In the genomic region with DNA sequence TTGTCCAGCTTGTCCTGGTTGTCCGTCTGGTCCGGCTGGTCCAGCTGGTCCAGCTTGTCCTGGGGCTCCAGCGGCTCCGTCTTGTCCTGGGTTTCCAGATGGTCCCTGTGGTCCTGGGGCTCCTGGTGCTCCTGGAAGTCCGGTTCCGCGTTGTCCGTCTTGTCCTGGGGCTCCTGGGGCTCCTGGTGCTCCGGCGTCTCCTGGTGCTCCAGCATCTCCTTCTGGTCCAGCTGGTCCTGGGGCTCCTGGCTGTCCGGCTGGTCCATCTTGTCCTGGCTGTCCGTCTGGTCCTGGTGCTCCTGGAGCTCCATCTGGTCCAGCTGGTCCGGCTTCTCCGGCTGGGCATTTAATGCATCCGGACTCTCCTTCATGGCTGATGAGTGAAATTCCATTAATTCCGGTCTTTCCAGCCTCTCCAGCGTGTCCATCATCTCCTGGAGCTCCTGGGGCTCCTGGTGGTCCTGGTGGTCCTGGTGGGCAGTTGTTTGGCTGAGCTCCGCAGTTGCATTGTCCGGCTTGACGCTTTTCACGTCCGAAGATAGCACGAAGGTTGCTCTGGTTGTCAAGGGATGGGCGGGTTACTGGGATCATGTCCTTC, we compare ENCODE assay signal across 6 worm cellular contexts.
A peak's percentile ranks its signal among the peaks of the same experiment; 100 is the strongest.
TF ChIP-seq lines count a peak whose summit lies in the region.

No protein-coding gene starts in this region.

TF ChIP-seq in whole organism, L1 larva, 84 proteins besides CTCF, POLR2A, EP300 and RAD21:
- TF ChIP-seq ceh-8 (GFP tag; optimal IDR thresholded peaks at IDR 0.05; lab: Kevin White, UChicago) (peak; percentile 48), efl-3 (GFP tag; optimal IDR thresholded peaks at IDR 0.05; lab: Kevin White, UChicago) (no peak)

TF ChIP-seq in whole organism, L4 larva, 104 proteins besides CTCF, POLR2A, EP300 and RAD21:
- no peak for TF ChIP-seq Y48G9A.11 (GFP tag; IDR thresholded peaks at IDR 0.05; lab: Robert Waterston, UW)
- TF ChIP-seq nhr-10 (tag; optimal IDR thresholded peaks at IDR 0.05; lab: Kevin White, UChicago) = no peak
- peak; percentile 99 for TF ChIP-seq set-16 (GFP tag; IDR thresholded peaks at IDR 0.05; lab: Robert Waterston, UW)
- 0 out of 2 replicates have a peak, but pooled peaks have one; percentile 5 for TF ChIP-seq snpc-1.2 (GFP tag; IDR thresholded peaks at IDR 0.05; lab: Robert Waterston, UW)
- 0 out of 2 replicates have a peak, but pooled peaks have one; percentile 36 for TF ChIP-seq saeg-2 (GFP tag; IDR thresholded peaks at IDR 0.05; lab: Robert Waterston, UW)
- TF ChIP-seq php-3 (GFP tag; IDR thresholded peaks at IDR 0.05; lab: Robert Waterston, UW) = 0 out of 2 replicates have a peak, but pooled peaks have one; percentile 13
- no peak for TF ChIP-seq ceh-28 (tag; optimal IDR thresholded peaks at IDR 0.05; lab: Kevin White, UChicago)
- TF ChIP-seq hlh-11 (tag; optimal IDR thresholded peaks at IDR 0.05; lab: Kevin White, UChicago) = peak; percentile 49
- 0 out of 2 replicates have a peak, but pooled peaks have one; percentile 17 for TF ChIP-seq lin-29 (GFP tag; IDR thresholded peaks at IDR 0.05; lab: Robert Waterston, UW)
- TF ChIP-seq madf-5 (GFP tag; IDR thresholded peaks at IDR 0.05; lab: Robert Waterston, UW) = peak in 1 of 2 experiments; percentile 99; a peak in 2 of 4 replicates
- TF ChIP-seq F44E2.7 (GFP tag; IDR thresholded peaks at IDR 0.05; lab: Robert Waterston, UW) = 0 out of 2 replicates have a peak, but pooled peaks have one; percentile 32
- peak; percentile 47; the same call in 1 of the 2 replicates for TF ChIP-seq T26A8.4 (GFP tag; IDR thresholded peaks at IDR 0.05; lab: Robert Waterston, UW)
TF ChIP-seq in whole organism, L4 larva: peak in this region for 9.

TF ChIP-seq in whole organism, late embryonic, 69 proteins besides CTCF, POLR2A, EP300 and RAD21:
- TF ChIP-seq F13H6.1 (tag; optimal IDR thresholded peaks at IDR 0.05; lab: Kevin White, UChicago) (peak; percentile 25), mec-3 (tag; optimal IDR thresholded peaks at IDR 0.05; lab: Kevin White, UChicago; ENCODE audit: borderline replicate concordance) (no peak), ceh-18 (tag; optimal IDR thresholded peaks at IDR 0.05; lab: Kevin White, UChicago) (peak; percentile 30), pros-1 (tag; optimal IDR thresholded peaks at IDR 0.05; lab: Kevin White, UChicago) (no peak), unc-42 (tag; optimal IDR thresholded peaks at IDR 0.05; lab: Kevin White, UChicago) (peak; percentile 0), ztf-16 (tag; optimal IDR thresholded peaks at IDR 0.05; lab: Kevin White, UChicago) (peak; percentile 78), pha-2 (tag; optimal IDR thresholded peaks at IDR 0.05; lab: Kevin White, UChicago) (no peak)

TF ChIP-seq in whole organism, midembryonic, 9 proteins besides CTCF, POLR2A, EP300 and RAD21:
- TF ChIP-seq tab-1 (GFP tag; IDR thresholded peaks at IDR 0.05; lab: Robert Waterston, UW) = 0 out of 2 replicates have a peak, but pooled peaks have one; percentile 31
- TF ChIP-seq ref-1 (GFP tag; conservative IDR thresholded peaks at IDR 0.05; lab: Robert Waterston, UW) = no peak
- TF ChIP-seq klf-2 (GFP tag; conservative IDR thresholded peaks at IDR 0.05; lab: Robert Waterston, UW) = 0 out of 2 replicates have a peak, but pooled peaks have one; percentile 10

TF ChIP-seq in whole organism, mixed stage, embryonic, 35 proteins besides CTCF, POLR2A, EP300 and RAD21:
- TF ChIP-seq elt-3 (tag; optimal IDR thresholded peaks at IDR 0.05; lab: Kevin White, UChicago) (no peak), zip-8 (tag; optimal IDR thresholded peaks at IDR 0.05; lab: Kevin White, UChicago) (no peak), cnd-1 (tag; optimal IDR thresholded peaks at IDR 0.05; lab: Kevin White, UChicago) (no peak), sptf-1 (tag; optimal IDR thresholded peaks at IDR 0.05; lab: Kevin White, UChicago) (peak; percentile 33)

TF ChIP-seq in whole organism, young adult, 124 proteins besides CTCF, POLR2A, EP300 and RAD21:
- TF ChIP-seq F33H1.4 (GFP tag; IDR thresholded peaks at IDR 0.05; lab: Robert Waterston, UW) (no peak), egrh-3 (GFP tag; IDR thresholded peaks at IDR 0.05; lab: Robert Waterston, UW) (peak; percentile 96), zfh-2 (GFP tag; conservative IDR thresholded peaks at IDR 0.05; lab: Robert Waterston, UW) (peak; percentile 94), madf-8 (GFP tag; conservative IDR thresholded peaks at IDR 0.05; lab: Robert Waterston, UW) (no peak), aptf-3 (GFP tag; IDR thresholded peaks at IDR 0.05; lab: Robert Waterston, UW) (no peak), somi-1 (GFP tag; optimal IDR thresholded peaks at IDR 0.05; lab: Kevin White, UChicago) (no peak), bed-1 (GFP tag; IDR thresholded peaks at IDR 0.05; lab: Robert Waterston, UW) (no peak), let-607 (tag; optimal IDR thresholded peaks at IDR 0.05; lab: Kevin White, UChicago) (no peak), athp-1 (tag; optimal IDR thresholded peaks at IDR 0.05; lab: Kevin White, UChicago) (peak; percentile 6), mes-4 (tag; optimal IDR thresholded peaks at IDR 0.05; lab: Kevin White, UChicago) (no peak), snpc-1.1 (tag; optimal IDR thresholded peaks at IDR 0.05; lab: Kevin White, UChicago; ENCODE audit: insufficient read depth) (no peak), madf-6 (GFP tag; IDR thresholded peaks at IDR 0.05; lab: Robert Waterston, UW) (no peak), ekl-4 (GFP tag; IDR thresholded peaks at IDR 0.05; lab: Robert Waterston, UW) (no peak), Y67H2A.10 (GFP tag; conservative IDR thresholded peaks at IDR 0.05; lab: Robert Waterston, UW) (no peak), attf-3 (GFP tag; conservative IDR thresholded peaks at IDR 0.05; lab: Robert Waterston, UW) (no peak), C17E4.6 (GFP tag; IDR thresholded peaks at IDR 0.05; lab: Robert Waterston, UW) (no peak), F55B11.4 (tag; optimal IDR thresholded peaks at IDR 0.05; lab: Kevin White, UChicago; ENCODE audit: borderline replicate concordance, insufficient read depth) (no peak), F39B2.1 (GFP tag; IDR thresholded peaks at IDR 0.05; lab: Robert Waterston, UW) (no peak), B0035.1 (tag; optimal IDR thresholded peaks at IDR 0.05; lab: Kevin White, UChicago) (no peak), lin-40 (tag; optimal IDR thresholded peaks at IDR 0.05; lab: Kevin White, UChicago) (peak; percentile 22), F57A8.1 (GFP tag; optimal IDR thresholded peaks at IDR 0.05; lab: Kevin White, UChicago) (no peak), nhr-90 (tag; optimal IDR thresholded peaks at IDR 0.05; lab: Kevin White, UChicago) (no peak), ets-4 (GFP tag; optimal IDR thresholded peaks at IDR 0.05; lab: Kevin White, UChicago) (no peak), lin-54 (GFP tag; optimal IDR thresholded peaks at IDR 0.05; lab: Kevin White, UChicago) (no peak), egl-18 (GFP tag; IDR thresholded peaks at IDR 0.05; lab: Robert Waterston, UW) (no peak), him-1 (tag; optimal IDR thresholded peaks at IDR 0.05; lab: Kevin White, UChicago) (no peak), sptf-2 (GFP tag; optimal IDR thresholded peaks at IDR 0.05; lab: Kevin White, UChicago) (no peak), dox-1 (GFP tag; IDR thresholded peaks at IDR 0.05; lab: Robert Waterston, UW) (0 out of 2 replicates have a peak, but pooled peaks have one; percentile 20), C06A6.2 (GFP tag; conservative IDR thresholded peaks at IDR 0.05; lab: Robert Waterston, UW) (no peak), nfyb-1 (GFP tag; IDR thresholded peaks at IDR 0.05; lab: Robert Waterston, UW) (0 out of 2 replicates have a peak, but pooled peaks have one; percentile 13), snpc-1.3 (tag; optimal IDR thresholded peaks at IDR 0.05; lab: Kevin White, UChicago; ENCODE audit: insufficient read depth) (no peak), ceh-40 (GFP tag; IDR thresholded peaks at IDR 0.05; lab: Robert Waterston, UW) (no peak), ccch-3 (GFP tag; optimal IDR thresholded peaks at IDR 0.05; lab: Kevin White, UChicago) (no peak), mel-28 (tag; optimal IDR thresholded peaks at IDR 0.05; lab: Kevin White, UChicago; ENCODE audit: borderline replicate concordance) (no peak), gei-17 (GFP tag; optimal IDR thresholded peaks at IDR 0.05; lab: Kevin White, UChicago) (no peak), F52B5.7 (tag; optimal IDR thresholded peaks at IDR 0.05; lab: Kevin White, UChicago) (no peak), lin-35 (GFP tag; optimal IDR thresholded peaks at IDR 0.05; lab: Kevin White, UChicago) (no peak), F10E7.11 (tag; optimal IDR thresholded peaks at IDR 0.05; lab: Kevin White, UChicago) (no peak), ztf-26 (tag; optimal IDR thresholded peaks at IDR 0.05; lab: Kevin White, UChicago) (peak; percentile 37), F37B4.10 (GFP tag; IDR thresholded peaks at IDR 0.05; lab: Robert Waterston, UW) (no peak), rec-8 (tag; optimal IDR thresholded peaks at IDR 0.05; lab: Kevin White, UChicago) (no peak), cebp-2 (GFP tag; IDR thresholded peaks at IDR 0.05; lab: Robert Waterston, UW) (0 out of 2 replicates have a peak, but pooled peaks have one; percentile 64), hsf-1 (GFP tag; IDR thresholded peaks at IDR 0.05; lab: Robert Waterston, UW) (no peak), ceh-58 (GFP tag; IDR thresholded peaks at IDR 0.05; lab: Robert Waterston, UW) (no peak), Y79H2A.3 (GFP tag; conservative IDR thresholded peaks at IDR 0.05; lab: Robert Waterston, UW) (no peak), sdz-38 (tag; optimal IDR thresholded peaks at IDR 0.05; lab: Kevin White, UChicago) (no peak), attf-6 (GFP tag; IDR thresholded peaks at IDR 0.05; lab: Robert Waterston, UW) (no peak)
